Fruit fly (Drosophila melanogaster) whole organism, adult: Measurements from ENCODE around the gene CG5810.

Experiments used
- Crg-1 ChIP-seq: fragments of 200-800 bp; sonication (Bioruptor generic); optimal IDR thresholded peaks from 2 replicates; lab custom pipeline; 2016; ENCODE audit warnings: missing biosample characterization, missing genetic modification characterization
- Mnt ChIP-seq: fragments of 200-800 bp; sonication (Bioruptor generic); optimal IDR thresholded peaks from 2 replicates; lab custom pipeline; 2016; ENCODE audit warnings: missing biosample characterization, mild to moderate bottlenecking, missing genetic modification characterization

- TF ChIP-seq Crg-1 (GFP tag; lab: Kevin White, UChicago), result no peak
- TF ChIP-seq Mnt, result no peak
Observed at dm6 chr3R:21152856-21153278, 10.7 kb upstream of the CG5810 start.
